Fruit fly (Drosophila melanogaster) S2 (cell line): ENCODE data around the gene pb.

Experiments
- CG8478 ChIP-seq: fragments of >200 bp; optimal IDR thresholded peaks from 2 replicates; lab custom pipeline; 2018
- CTCF ChIP-seq, 2 experiments: fragments of >200 bp; optimal IDR thresholded peaks; 2 replicates each; lab custom pipeline; 2018

DNA sequence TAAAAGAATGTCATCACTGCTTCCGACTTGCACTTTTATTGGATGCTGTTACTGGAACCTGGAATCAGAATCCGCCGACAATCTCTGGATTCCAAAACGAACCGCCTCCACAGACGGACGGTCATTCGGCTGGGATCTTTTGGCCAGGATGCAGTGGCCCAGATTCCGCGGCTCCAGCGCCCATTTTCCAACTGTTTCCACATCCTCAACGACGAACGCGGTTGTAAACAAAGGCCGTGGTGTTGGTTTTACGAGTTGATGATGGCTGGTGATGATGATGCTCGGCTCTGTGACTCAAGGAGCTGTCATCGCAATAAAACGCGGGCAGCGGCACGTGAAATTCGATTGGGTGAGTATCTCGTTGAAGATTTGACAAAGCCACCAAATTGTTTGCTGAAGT, 25.1 kb upstream of the pb start:
- no peak for TF ChIP-seq CG8478
- TF ChIP-seq CTCF (optimal IDR thresholded peaks at IDR 0.05; lab: Kevin White, UChicago), result no peak
